Worm (Caenorhabditis elegans) whole organism, midembryonic: ENCODE data around the gene F02H6.6.

Experiments used
- cog-1 ChIP-seq: sonication (generic microtip); optimal IDR thresholded peaks from 2 replicates; lab custom pipeline; 2016; ENCODE audit warnings: missing genetic modification characterization, missing compliant biosample characterization
- flt-1 ChIP-seq: fragments of 200-800 bp; sonication (Bioruptor generic); IDR thresholded peaks from 2 replicates; pipeline ENCODE4 v1.3.6; 2022; ENCODE audit warnings: missing genetic modification characterization, missing compliant biosample characterization
- tab-1 ChIP-seq: fragments of 200-800 bp; sonication (Bioruptor generic); IDR thresholded peaks from 2 replicates; pipeline ENCODE4 v1.3.6; 2022; ENCODE audit warnings: missing genetic modification characterization, missing compliant biosample characterization
- ztf-29 ChIP-seq: fragments of 200-800 bp; sonication (Bioruptor generic); IDR thresholded peaks from 2 replicates; pipeline ENCODE4 v1.3.6; 2022; ENCODE audit warnings: missing genetic modification reagents, missing genetic modification characterization, missing compliant biosample characterization

DNA sequence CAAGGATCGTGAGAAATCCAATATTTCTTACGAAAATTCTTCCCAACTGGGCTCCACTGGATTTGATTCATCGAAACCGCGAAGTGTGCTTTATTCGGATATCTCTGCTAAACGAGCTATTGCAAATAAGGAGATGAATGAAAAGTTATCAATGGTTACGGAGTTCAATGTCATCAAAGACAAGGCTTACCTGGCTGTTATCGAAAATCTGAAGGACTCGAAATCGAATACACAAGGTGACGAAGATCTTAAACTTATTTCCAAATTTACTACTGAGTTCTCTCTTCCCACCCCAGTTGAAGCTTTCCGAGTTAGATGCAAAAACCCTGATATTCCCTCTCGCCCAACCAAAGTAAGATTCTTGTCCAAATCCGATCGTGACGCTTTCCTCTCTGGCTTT, 44.4 kb downstream of the F02H6.6 start:
- no peak for TF ChIP-seq tab-1 (GFP tag; lab: Robert Waterston, UW)
- no peak for TF ChIP-seq ztf-29 (GFP tag; lab: Robert Waterston, UW)
- no peak for TF ChIP-seq flt-1 (GFP tag; lab: Robert Waterston, UW)
- no peak for TF ChIP-seq cog-1 (tag; lab: Kevin White, UChicago)
